Fruit fly (Drosophila melanogaster): ENCODE results near the gene Dis3l2.

The Dis3l2 gene

dm6 chr3L:211200-211599 lies 1.3 kb upstream of the Dis3l2 start, which contains the start of gene Prp4k:
Gene Prp4k (minus strand): TSS chr3L:211457.
- no peak for TF ChIP-seq h (GFP tag; optimal IDR thresholded peaks at IDR 0.05)
- no peak for TF ChIP-seq sv (GFP tag; optimal IDR thresholded peaks at IDR 0.05)
- TF ChIP-seq br (GFP tag; optimal IDR thresholded peaks at IDR 0.05), result no peak
- no peak for TF ChIP-seq Rel (GFP tag; optimal IDR thresholded peaks at IDR 0.05)
- TF ChIP-seq Rel (tag; optimal IDR thresholded peaks at IDR 0.05), result peak; percentile 30
- no peak for TF ChIP-seq brk (GFP tag; optimal IDR thresholded peaks at IDR 0.05)
- no peak for TF ChIP-seq dsf (GFP tag; optimal IDR thresholded peaks at IDR 0.05; ENCODE audit: borderline replicate concordance)
- no peak for TF ChIP-seq dl (GFP tag; optimal IDR thresholded peaks at IDR 0.05; ENCODE audit: insufficient read depth in 1 of 2, partially characterized antibody in 2 of 2)
- TF ChIP-seq Dfd (GFP tag; optimal IDR thresholded peaks at IDR 0.05), result no peak
- no peak for TF ChIP-seq Dif (GFP tag; optimal IDR thresholded peaks at IDR 0.05; ENCODE audit: partially characterized antibody)
- TF ChIP-seq psq (GFP tag; optimal IDR thresholded peaks at IDR 0.05), result peak; percentile 21

dm6 chr3L:216325-216724 lies 3.8 kb downstream of the Dis3l2 start, which contains the start of gene Kaz1-ORFB:
Gene Kaz1-ORFB (plus strand): TSS chr3L:216625.
- TF ChIP-seq N (GFP tag; optimal IDR thresholded peaks at IDR 0.05), result no peak
- no peak for TF ChIP-seq Dfd (GFP tag; optimal IDR thresholded peaks at IDR 0.05)
- TF ChIP-seq Hr83 (GFP tag; optimal IDR thresholded peaks at IDR 0.05; ENCODE audit: poor library complexity, severe bottlenecking), result no peak
- TF ChIP-seq CG9705 (GFP tag; optimal IDR thresholded peaks at IDR 0.05), result no peak
- TF ChIP-seq dl (GFP tag; optimal IDR thresholded peaks at IDR 0.05; ENCODE audit: insufficient read depth in 1 of 2, partially characterized antibody in 2 of 2), result no peak
- TF ChIP-seq Rel (GFP tag; optimal IDR thresholded peaks at IDR 0.05), result no peak
- no peak for TF ChIP-seq Rel (tag; optimal IDR thresholded peaks at IDR 0.05)
- TF ChIP-seq Sp1 (GFP tag; optimal IDR thresholded peaks at IDR 0.05), result no peak
- TF ChIP-seq GATAd (GFP tag; optimal IDR thresholded peaks at IDR 0.05), result no peak
- no peak for TF ChIP-seq dmrt93B (GFP tag; optimal IDR thresholded peaks at IDR 0.05)
- no peak for TF ChIP-seq br (GFP tag; optimal IDR thresholded peaks at IDR 0.05)
- TF ChIP-seq fru (GFP tag; optimal IDR thresholded peaks at IDR 0.05), result no peak

dm6 chr3L:217480-218118 lies 5.1 kb downstream of the Dis3l2 start, which contains the start of gene CG13877:
Gene CG13877 (plus strand): TSS chr3L:218068.
- TF ChIP-seq Rel (GFP tag; optimal IDR thresholded peaks at IDR 0.05) (no peak), Rel (tag; optimal IDR thresholded peaks at IDR 0.05) (no peak), psq (GFP tag; optimal IDR thresholded peaks at IDR 0.05) (no peak), usp (GFP tag; optimal IDR thresholded peaks at IDR 0.05) (no peak), Hr83 (GFP tag; optimal IDR thresholded peaks at IDR 0.05; ENCODE audit: poor library complexity, severe bottlenecking) (no peak), pan (optimal IDR thresholded peaks at IDR 0.05) (no peak), sage (GFP tag; optimal IDR thresholded peaks at IDR 0.05) (no peak), sv (GFP tag; optimal IDR thresholded peaks at IDR 0.05) (no peak), Hr78 (GFP tag; optimal IDR thresholded peaks at IDR 0.05) (no peak), lola (GFP tag; optimal IDR thresholded peaks at IDR 0.05) (no peak)

dm6 chr3L:223019-223902 lies 10.8 kb downstream of the Dis3l2 start, which contains the start of the genes pyx and CG33229:
Gene pyx (minus strand): TSS chr3L:223069.
Gene CG33229 (plus strand): TSS chr3L:223852.
- TF ChIP-seq h (GFP tag; optimal IDR thresholded peaks at IDR 0.05) (peak; percentile 73), Myc (optimal IDR thresholded peaks at IDR 0.05) (no peak), brk (GFP tag; optimal IDR thresholded peaks at IDR 0.05) (no peak), dl (GFP tag; optimal IDR thresholded peaks at IDR 0.05; ENCODE audit: insufficient read depth in 1 of 2, partially characterized antibody in 2 of 2) (no peak), dmrt93B (GFP tag; optimal IDR thresholded peaks at IDR 0.05) (peak; percentile 73), GATAd (GFP tag; optimal IDR thresholded peaks at IDR 0.05) (no peak), Hr83 (GFP tag; optimal IDR thresholded peaks at IDR 0.05; ENCODE audit: poor library complexity, severe bottlenecking) (peak; percentile 63), Hr78 (GFP tag; optimal IDR thresholded peaks at IDR 0.05) (no peak), fru (GFP tag; optimal IDR thresholded peaks at IDR 0.05) (peak; percentile 74), Vsx2 (GFP tag; optimal IDR thresholded peaks at IDR 0.05; ENCODE audit: partially characterized antibody) (no peak), Jra (GFP tag; optimal IDR thresholded peaks at IDR 0.05) (no peak), CG32264 (GFP tag; optimal IDR thresholded peaks at IDR 0.05) (no peak), woc (GFP tag; optimal IDR thresholded peaks at IDR 0.05) (peak; percentile 37), Rel (GFP tag; optimal IDR thresholded peaks at IDR 0.05) (peak; percentile 3), Rel (tag; optimal IDR thresholded peaks at IDR 0.05) (no peak), psq (GFP tag; optimal IDR thresholded peaks at IDR 0.05) (peak; percentile 53), tai (GFP tag; optimal IDR thresholded peaks at IDR 0.05) (no peak), Dif (GFP tag; optimal IDR thresholded peaks at IDR 0.05; ENCODE audit: partially characterized antibody) (no peak), ey (GFP tag; optimal IDR thresholded peaks at IDR 0.05) (peak; percentile 77), jim (GFP tag; optimal IDR thresholded peaks at IDR 0.05) (peak; percentile 17), Sp1 (GFP tag; optimal IDR thresholded peaks at IDR 0.05) (peak; percentile 61), OdsH (GFP tag; optimal IDR thresholded peaks at IDR 0.05) (peak; percentile 60), foxo (GFP tag; optimal IDR thresholded peaks at IDR 0.05) (peak in 1 of 2 experiments; percentile 81), br (GFP tag; optimal IDR thresholded peaks at IDR 0.05) (peak; percentile 68), CrebA (GFP tag; optimal IDR thresholded peaks at IDR 0.05; ENCODE audit: borderline replicate concordance) (no peak), dsf (GFP tag; optimal IDR thresholded peaks at IDR 0.05; ENCODE audit: borderline replicate concordance) (no peak), usp (GFP tag; optimal IDR thresholded peaks at IDR 0.05) (no peak), pan (optimal IDR thresholded peaks at IDR 0.05) (no peak), sv (GFP tag; optimal IDR thresholded peaks at IDR 0.05) (peak; percentile 82), rgr (GFP tag; optimal IDR thresholded peaks at IDR 0.05) (peak; percentile 58), HLH106 (tag; optimal IDR thresholded peaks at IDR 0.05) (peak; percentile 85), Abd-B (GFP tag; optimal IDR thresholded peaks at IDR 0.05) (no peak), N (GFP tag; optimal IDR thresholded peaks at IDR 0.05) (no peak)
